Worm (Caenorhabditis elegans) whole organism, mixed stage, embryonic: ENCODE measurements around the gene ZK218.1.

Experiments used
- bed-3 ChIP-seq: fragments of 200-800 bp; sonication (Bioruptor generic); optimal IDR thresholded peaks from 3 replicates; lab custom pipeline; 2018; ENCODE audit warnings: mild to moderate bottlenecking, missing genetic modification characterization, moderate library complexity, missing compliant biosample characterization
- blmp-1 ChIP-seq: fragments of 150-350 bp; optimal IDR thresholded peaks from 2 replicates; lab custom pipeline; 2014; ENCODE audit warnings: missing biosample characterization, missing genetic modification characterization
- ceh-39 ChIP-seq: fragments of 150-350 bp; optimal IDR thresholded peaks from 2 replicates; lab custom pipeline; 2014; ENCODE audit warnings: missing biosample characterization, missing genetic modification characterization
- ceh-83 ChIP-seq: fragments of 200-800 bp; sonication (Bioruptor generic); optimal IDR thresholded peaks from 2 replicates; lab custom pipeline; 2018; ENCODE audit warnings: mild to moderate bottlenecking, missing genetic modification characterization, missing compliant biosample characterization
- ces-1 ChIP-seq: fragments of 150-350 bp; optimal IDR thresholded peaks from 2 replicates; lab custom pipeline; 2014; ENCODE audit warnings: missing biosample characterization, missing genetic modification reagents, missing genetic modification characterization
- elt-1 ChIP-seq: sonication (generic microtip); optimal IDR thresholded peaks from 2 replicates; lab custom pipeline; 2017; ENCODE audit warnings: missing genetic modification characterization, mild to moderate bottlenecking, missing compliant biosample characterization, antibody characterized with exemption, moderate library complexity, borderline replicate concordance; ENCODE audit not compliant: insufficient read depth
- elt-3 ChIP-seq: fragments of 150-350 bp; optimal IDR thresholded peaks from 2 replicates; lab custom pipeline; 2014; ENCODE audit warnings: missing biosample characterization, missing genetic modification characterization
- flh-1 ChIP-seq: fragments of 200-800 bp; sonication (Bioruptor generic); optimal IDR thresholded peaks from 2 replicates; lab custom pipeline; 2018; ENCODE audit warnings: mild to moderate bottlenecking, missing genetic modification characterization, moderate library complexity, missing compliant biosample characterization
- ham-2 ChIP-seq: fragments of 200-800 bp; sonication (Bioruptor generic); optimal IDR thresholded peaks from 2 replicates; lab custom pipeline; 2018; ENCODE audit warnings: mild to moderate bottlenecking, missing genetic modification characterization, missing compliant biosample characterization
- hlh-1 ChIP-seq: fragments of 150-350 bp; optimal IDR thresholded peaks from 2 replicates; lab custom pipeline; 2014; ENCODE audit warnings: missing biosample characterization, missing genetic modification reagents, missing genetic modification characterization
- lin-13 ChIP-seq: fragments of 150-350 bp; optimal IDR thresholded peaks from 2 replicates; lab custom pipeline; 2014; ENCODE audit warnings: missing biosample characterization, missing genetic modification characterization
- lin-32 ChIP-seq: fragments of 200-800 bp; sonication (Bioruptor generic); optimal IDR thresholded peaks from 2 replicates; lab custom pipeline; 2018; ENCODE audit warnings: mild to moderate bottlenecking, missing genetic modification characterization, missing compliant biosample characterization
- lsy-2 ChIP-seq: fragments of 150-350 bp; optimal IDR thresholded peaks from 2 replicates; lab custom pipeline; 2014; ENCODE audit warnings: missing biosample characterization, missing genetic modification characterization
- mab-5 ChIP-seq: fragments of 150-350 bp; optimal IDR thresholded peaks from 2 replicates; lab custom pipeline; 2014; ENCODE audit warnings: missing biosample characterization, missing genetic modification characterization
- mep-1 ChIP-seq: fragments of 150-350 bp; optimal IDR thresholded peaks from 2 replicates; lab custom pipeline; 2017; ENCODE audit warnings: missing biosample characterization, missing genetic modification reagents, missing genetic modification characterization, inconsistent platforms
- mls-2 ChIP-seq: sonication (generic microtip); optimal IDR thresholded peaks from 2 replicates; lab custom pipeline; 2016; ENCODE audit warnings: mild to moderate bottlenecking, missing genetic modification characterization, moderate library complexity, missing compliant biosample characterization
- nhr-2 ChIP-seq: fragments of 150-350 bp; optimal IDR thresholded peaks from 2 replicates; lab custom pipeline; 2014; ENCODE audit warnings: missing biosample characterization, missing genetic modification characterization
- nhr-237 ChIP-seq: fragments of 150-350 bp; optimal IDR thresholded peaks from 2 replicates; lab custom pipeline; 2014; ENCODE audit warnings: missing biosample characterization, missing genetic modification characterization
- nhr-76 ChIP-seq: sonication (generic microtip); optimal IDR thresholded peaks from 2 replicates; lab custom pipeline; 2017; ENCODE audit warnings: missing biosample characterization, missing genetic modification characterization
- sem-2 ChIP-seq: fragments of 200-800 bp; sonication (Bioruptor generic); optimal IDR thresholded peaks from 2 replicates; lab custom pipeline; 2018; ENCODE audit warnings: mild to moderate bottlenecking, missing genetic modification characterization, missing compliant biosample characterization
- tbx-8 ChIP-seq: fragments of 200-800 bp; sonication (Bioruptor generic); optimal IDR thresholded peaks from 2 replicates; lab custom pipeline; 2018; ENCODE audit warnings: mild to moderate bottlenecking, missing genetic modification characterization, moderate library complexity, missing compliant biosample characterization
- unc-120 ChIP-seq: sonication (generic microtip); optimal IDR thresholded peaks from 2 replicates; lab custom pipeline; 2017; ENCODE audit warnings: missing genetic modification characterization, missing compliant biosample characterization; ENCODE audit not compliant: poor library complexity, severe bottlenecking
- unc-39 ChIP-seq: fragments of 150-350 bp; optimal IDR thresholded peaks from 2 replicates; lab custom pipeline; 2014; ENCODE audit warnings: missing biosample characterization, missing genetic modification characterization
- unc-62 ChIP-seq: fragments of 150-350 bp; optimal IDR thresholded peaks from 2 replicates; lab custom pipeline; 2014; ENCODE audit warnings: missing biosample characterization, missing genetic modification reagents, missing genetic modification characterization
- zip-8 ChIP-seq: fragments of 150-350 bp; optimal IDR thresholded peaks from 2 replicates; lab custom pipeline; 2014; ENCODE audit warnings: missing biosample characterization, missing genetic modification characterization
- ztf-11 ChIP-seq: fragments of 150-350 bp; optimal IDR thresholded peaks from 2 replicates; lab custom pipeline; 2014; ENCODE audit warnings: missing biosample characterization, missing genetic modification characterization

The ZK218.1 gene

DNA sequence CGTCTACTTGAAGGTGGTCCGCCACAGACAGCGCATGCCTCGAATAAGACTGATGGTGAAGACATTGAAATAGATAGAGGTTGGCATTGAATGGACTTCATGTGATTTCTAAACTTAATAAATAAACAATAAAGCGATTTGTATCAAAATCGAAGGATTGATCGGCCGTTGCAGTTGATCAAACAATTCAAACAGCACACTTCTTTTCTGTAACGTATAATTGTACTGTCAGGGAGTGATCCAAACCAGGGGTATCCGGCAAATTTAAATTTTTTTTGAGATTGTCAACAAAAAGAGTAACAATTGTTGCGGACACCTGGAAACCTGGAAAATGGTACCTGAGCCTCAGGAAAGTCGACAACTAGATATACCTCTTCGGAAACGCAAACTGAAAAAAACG is 12.2 kb downstream of the ZK218.1 start, which contains the start of gene nhr-248:
TSS of gene nhr-248 (minus strand) at position 101 of the 400 bp plus-strand sequence.
- no peak for TF ChIP-seq nhr-2 (tag; lab: Kevin White, UChicago)
- TF ChIP-seq nhr-237 (tag; lab: Kevin White, UChicago), result no peak
- no peak for TF ChIP-seq sem-2 (GFP tag; lab: Kevin White, UChicago)
- no peak for TF ChIP-seq ceh-39 (tag; lab: Kevin White, UChicago)
- no peak for TF ChIP-seq hlh-1 (tag; lab: Kevin White, UChicago)
- TF ChIP-seq mep-1 (tag; lab: Kevin White, UChicago), result no peak
- TF ChIP-seq mls-2 (tag; lab: Kevin White, UChicago), result no peak
- no peak for TF ChIP-seq elt-1 (tag; lab: Kevin White, UChicago)
- TF ChIP-seq ceh-83 (GFP tag; lab: Kevin White, UChicago), result no peak
- TF ChIP-seq nhr-76 (tag; lab: Kevin White, UChicago), result no peak
- no peak for TF ChIP-seq lin-32 (GFP tag; lab: Kevin White, UChicago)
- no peak for TF ChIP-seq elt-3
- no peak for TF ChIP-seq blmp-1 (tag; lab: Kevin White, UChicago)

DNA sequence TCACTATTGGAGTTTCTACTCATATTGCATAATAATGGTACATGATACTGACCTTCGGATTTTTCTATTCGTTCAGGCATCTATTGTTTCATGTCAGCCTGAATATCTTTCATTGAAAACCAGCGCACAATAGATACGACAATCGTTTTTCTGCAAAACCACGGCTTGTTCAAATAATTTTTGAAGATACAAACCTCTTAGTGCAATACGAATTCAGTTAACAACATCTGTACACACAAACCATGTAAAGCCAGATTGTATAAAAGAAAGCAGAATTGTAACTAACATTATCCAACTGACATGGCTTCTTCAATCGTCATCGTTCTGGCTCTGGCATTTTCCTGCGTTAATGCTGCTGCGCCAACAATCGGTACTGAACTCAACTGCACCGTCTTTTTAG is 13.1 kb downstream of the ZK218.1 start, which contains the start of gene ZK218.7:
TSS of gene ZK218.7 (plus strand) at position 301 of the 400 bp plus-strand sequence.
- TF ChIP-seq blmp-1 (tag; lab: Kevin White, UChicago), result no peak
- TF ChIP-seq flh-1 (GFP tag; lab: Kevin White, UChicago), result no peak
- TF ChIP-seq ces-1, result no peak
- no peak for TF ChIP-seq mls-2 (tag; lab: Kevin White, UChicago)
- TF ChIP-seq unc-62 (GFP tag; lab: Kevin White, UChicago), result no peak
- no peak for TF ChIP-seq ztf-11 (tag; lab: Kevin White, UChicago)
- TF ChIP-seq lsy-2 (tag; lab: Kevin White, UChicago), result no peak
- TF ChIP-seq elt-3, result no peak
- no peak for TF ChIP-seq bed-3
- TF ChIP-seq tbx-8 (GFP tag; lab: Kevin White, UChicago), result no peak
- TF ChIP-seq unc-120 (tag; lab: Kevin White, UChicago), result no peak
- TF ChIP-seq ham-2 (GFP tag; lab: Kevin White, UChicago), result no peak
- TF ChIP-seq lin-13 (tag; lab: Kevin White, UChicago), result no peak
- TF ChIP-seq unc-39 (tag; lab: Kevin White, UChicago), result no peak

DNA sequence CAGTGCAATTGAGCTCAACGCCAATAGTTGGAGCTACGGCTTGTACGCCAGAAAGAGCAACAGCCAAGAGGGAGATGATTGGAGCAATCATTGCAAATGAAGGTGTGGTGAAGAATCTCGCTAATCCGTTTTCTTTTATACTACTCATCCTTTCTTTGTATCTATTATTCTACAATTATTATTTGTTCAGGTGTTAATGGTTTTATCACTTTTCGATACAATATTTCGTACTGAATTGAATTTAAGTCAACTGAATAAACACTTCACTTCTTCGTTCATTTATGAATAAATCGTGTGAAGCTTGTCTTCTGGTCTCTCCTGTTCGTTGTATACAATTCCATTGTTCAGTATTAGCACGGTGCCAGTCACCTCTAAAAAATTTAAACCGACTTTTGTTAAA is 15.9 kb downstream of the ZK218.1 start, which contains the start of gene ZK218.11:
TSS of gene ZK218.11 (minus strand) at position 101 of the 400 bp plus-strand sequence.
- TF ChIP-seq mab-5 (tag; lab: Kevin White, UChicago) (no peak), zip-8 (tag; lab: Kevin White, UChicago) (no peak), sem-2 (GFP tag; lab: Kevin White, UChicago) (no peak)
